Worm (Caenorhabditis elegans) whole organism, L4/young adult: ENCODE measurements around the gene C10A4.7.

Experiments used
- W03F9.2 ChIP-seq: fragments of 150-350 bp; optimal IDR thresholded peaks from 2 replicates; lab custom pipeline; 2014; ENCODE audit warnings: missing biosample characterization, missing genetic modification characterization
- dao-5 ChIP-seq: sonication (generic microtip); optimal IDR thresholded peaks from 2 replicates; lab custom pipeline; 2016; ENCODE audit warnings: missing genotype, missing genetic modification characterization, moderate library complexity, missing compliant biosample characterization
- him-1 ChIP-seq: sonication (generic microtip); optimal IDR thresholded peaks from 2 replicates; lab custom pipeline; 2016; ENCODE audit warnings: missing genotype, missing genetic modification reagents, missing genetic modification characterization, missing compliant biosample characterization

ce11 chrX:7390270-7390669 lies 25.1 kb downstream of the C10A4.7 start, which contains the start of gene C10A4.6:
- TF ChIP-seq him-1 (tag; lab: Kevin White, UChicago) (no peak), W03F9.2 (no peak), dao-5 (tag; lab: Kevin White, UChicago) (no peak)
